Fruit fly (Drosophila melanogaster) S2 (cell line): Measurements from ENCODE around the gene msl-3.

Source experiments
- CG8478 ChIP-seq: fragments of >200 bp; optimal IDR thresholded peaks from 2 replicates; lab custom pipeline; 2018
- CTCF ChIP-seq, 2 experiments: fragments of >200 bp; optimal IDR thresholded peaks; 2 replicates each; lab custom pipeline; 2018

msl-3 gene

dm6 chr3L:7125289-7125955 is at the start of gene msl-3, which contains the start of gene BBS1:
msl-3 (minus strand) TSS chr3L:7125533.
BBS1 (plus strand) TSS chr3L:7125905.
- TF ChIP-seq CG8478 (lab: Kevin White, UChicago), result no peak
- no peak for TF ChIP-seq CTCF (optimal IDR thresholded peaks at IDR 0.05; lab: Kevin White, UChicago)

DNA sequence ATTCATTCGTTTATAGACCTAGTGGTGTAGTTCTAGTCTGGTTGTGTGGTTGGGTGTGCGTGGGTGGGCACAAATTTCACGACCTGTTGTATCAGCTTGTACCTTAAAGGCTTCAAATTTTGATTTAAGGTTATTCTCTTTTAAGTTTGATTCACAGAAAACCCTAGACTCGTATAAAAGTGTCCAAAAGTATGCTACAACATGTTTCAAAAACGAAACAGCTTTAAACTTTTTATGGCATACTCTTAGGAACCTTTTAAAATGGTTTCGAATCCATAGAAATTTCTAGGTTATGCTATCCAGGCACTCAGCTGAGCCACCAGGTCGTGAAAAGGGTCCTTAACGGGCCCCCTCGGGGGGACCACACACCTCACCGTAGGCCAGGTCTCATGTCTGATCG is 36.6 kb upstream of the msl-3 start:
- TF ChIP-seq CG8478 (lab: Kevin White, UChicago) (no peak), CTCF (optimal IDR thresholded peaks at IDR 0.05; lab: Kevin White, UChicago) (no peak)

DNA sequence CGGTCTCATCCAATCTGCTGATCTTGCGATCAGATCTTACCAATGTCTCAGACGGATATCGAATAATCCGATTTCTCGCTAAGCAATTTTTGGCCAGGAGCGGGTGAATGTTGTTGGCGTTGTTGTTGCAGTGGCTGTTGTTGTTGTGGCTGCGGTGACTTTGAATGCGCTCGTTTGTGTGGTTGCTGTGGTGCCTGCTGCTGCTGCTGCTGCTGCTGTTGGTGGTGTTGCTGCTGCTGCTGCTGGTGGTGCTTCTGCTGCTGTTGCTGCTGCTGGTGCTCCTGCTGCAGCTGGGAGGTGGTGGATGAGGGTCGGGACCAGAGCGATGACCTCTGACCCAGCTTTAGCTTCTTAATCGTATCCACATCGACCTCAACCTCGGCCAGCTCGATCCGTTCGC is 36.0 kb upstream of the msl-3 start:
- TF ChIP-seq CTCF (optimal IDR thresholded peaks at IDR 0.05; lab: Kevin White, UChicago) (no peak), CG8478 (lab: Kevin White, UChicago) (no peak)

DNA sequence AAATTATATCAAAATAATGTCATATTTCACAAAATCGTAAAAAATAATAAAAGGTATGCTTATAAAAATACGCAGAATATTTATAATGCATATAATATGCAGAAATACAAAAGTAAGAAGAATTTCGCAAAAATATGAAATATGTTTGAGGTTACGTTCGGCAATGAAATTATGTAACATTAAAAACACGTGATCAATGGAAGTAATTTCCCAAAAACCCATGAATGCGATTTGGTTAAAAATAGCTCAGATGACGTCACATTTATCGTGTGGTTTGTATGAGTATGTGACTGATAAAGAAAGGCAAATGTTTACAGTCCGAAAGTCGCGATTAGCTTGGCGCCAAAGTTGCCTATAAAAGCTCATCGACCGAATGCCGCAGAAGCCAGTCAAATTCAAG is 32.4 kb upstream of the msl-3 start, which contains the start of gene CG8620:
TSS of gene CG8620 (plus strand) at position 387 of the 400 bp plus-strand sequence.
- TF ChIP-seq CTCF (optimal IDR thresholded peaks at IDR 0.05; lab: Kevin White, UChicago), result no peak
- TF ChIP-seq CG8478 (lab: Kevin White, UChicago), result no peak

- TF ChIP-seq CTCF (optimal IDR thresholded peaks at IDR 0.05; lab: Kevin White, UChicago) (no peak), CG8478 (lab: Kevin White, UChicago) (no peak)
Observed at dm6 chr3L:7156890-7157289, 31.6 kb upstream of the msl-3 start, which contains the start of gene corn. corn (minus strand) TSS chr3L:7157073.

DNA sequence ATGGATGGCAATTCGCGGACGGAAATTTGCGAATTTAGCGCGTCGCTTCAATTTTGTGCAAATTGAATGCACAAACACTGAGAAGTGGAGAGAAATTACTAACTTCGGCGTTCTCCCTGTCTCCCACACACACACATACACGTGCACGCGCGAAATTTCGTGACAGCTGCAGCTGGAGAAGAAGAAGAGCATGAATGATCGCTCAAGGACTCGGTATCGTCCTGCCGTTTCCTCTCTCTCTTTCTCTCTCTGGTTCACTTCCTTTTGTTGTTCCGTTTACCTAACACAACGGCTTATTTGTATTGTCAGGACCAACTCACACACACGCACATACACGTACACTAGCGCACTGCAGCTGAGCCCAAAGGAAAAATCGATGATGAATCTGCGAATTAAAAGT is 30.9 kb upstream of the msl-3 start:
- no peak for TF ChIP-seq CTCF (optimal IDR thresholded peaks at IDR 0.05; lab: Kevin White, UChicago)
- TF ChIP-seq CG8478 (lab: Kevin White, UChicago), result no peak

DNA sequence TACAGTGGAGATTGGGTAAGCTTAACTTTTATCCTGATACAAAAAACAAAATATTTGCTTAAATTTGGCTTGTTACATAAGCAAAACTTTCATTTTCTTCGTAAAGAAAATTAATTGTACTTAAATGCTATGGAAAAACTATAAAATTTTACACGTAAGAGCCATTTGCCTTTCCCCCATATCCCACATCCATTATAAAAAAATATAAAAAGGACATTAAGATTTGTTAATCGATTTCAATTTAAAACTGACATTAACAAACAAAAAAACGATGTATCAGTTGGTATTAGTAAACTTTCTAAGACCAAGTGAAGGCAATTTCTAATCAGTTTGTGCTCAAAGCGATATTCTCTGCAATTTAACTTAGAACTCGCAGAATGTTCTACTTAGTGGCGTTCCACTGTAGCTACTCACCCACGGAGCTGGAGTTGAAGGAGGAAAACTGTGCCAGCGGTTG is 30.2 kb upstream of the msl-3 start:
- TF ChIP-seq CG8478 (lab: Kevin White, UChicago) (no peak), CTCF (optimal IDR thresholded peaks at IDR 0.05; lab: Kevin White, UChicago) (no peak)

dm6 chr3L:7154249-7154648 is 28.9 kb upstream of the msl-3 start:
- no peak for TF ChIP-seq CTCF (optimal IDR thresholded peaks at IDR 0.05; lab: Kevin White, UChicago)

- TF ChIP-seq CTCF (optimal IDR thresholded peaks at IDR 0.05; lab: Kevin White, UChicago), result no peak
- no peak for TF ChIP-seq CG8478 (lab: Kevin White, UChicago)
Observed at dm6 chr3L:7153634-7154033, 28.3 kb upstream of the msl-3 start.

DNA sequence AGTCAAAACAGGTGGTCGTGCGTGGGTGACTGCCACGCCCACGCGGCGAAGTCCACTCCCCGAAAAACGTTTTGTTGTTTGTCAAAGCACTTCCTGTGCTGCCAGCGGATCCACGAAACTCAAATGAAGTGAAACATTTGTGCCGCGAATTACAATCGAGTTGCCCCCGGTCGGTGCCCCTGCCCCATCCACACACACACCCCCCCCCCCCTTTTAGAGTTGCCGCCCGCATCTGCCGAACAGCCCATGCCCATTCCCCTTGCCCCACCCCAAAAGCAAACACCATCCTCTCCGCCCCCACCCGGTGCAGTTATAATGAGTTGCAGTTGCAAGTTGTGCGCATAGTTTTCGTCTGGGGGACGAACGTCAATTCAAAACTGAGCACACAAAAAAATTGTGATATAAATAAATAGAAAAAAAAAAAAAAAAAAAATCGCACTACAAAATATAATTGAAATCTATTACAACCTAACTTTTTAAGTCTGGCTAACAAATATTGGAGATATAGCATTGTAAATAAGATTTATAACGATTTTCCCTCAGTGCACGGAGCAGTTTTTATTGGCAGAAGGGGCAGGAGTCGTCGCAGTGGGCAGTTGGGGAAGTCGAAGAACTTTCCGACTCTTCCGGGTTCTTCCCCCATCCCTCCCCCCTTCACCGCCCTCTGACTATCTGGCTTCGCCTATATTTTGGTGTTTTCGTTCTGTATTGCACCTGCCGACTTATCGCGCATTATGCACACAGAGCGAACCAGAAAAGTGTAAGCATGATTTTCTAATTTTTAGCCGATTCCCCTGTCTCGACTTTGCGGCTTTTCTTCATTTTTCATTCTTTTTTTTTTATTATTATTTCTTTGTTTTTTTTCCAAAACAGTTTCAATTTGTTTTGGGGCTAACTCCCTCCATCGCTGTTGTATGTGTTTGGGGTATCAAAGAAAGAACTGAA is 26.5 kb upstream of the msl-3 start:
- TF ChIP-seq CTCF (optimal IDR thresholded peaks at IDR 0.05; lab: Kevin White, UChicago) (no peak), CG8478 (lab: Kevin White, UChicago) (no peak)

- no peak for TF ChIP-seq CG8478 (lab: Kevin White, UChicago)
- TF ChIP-seq CTCF (optimal IDR thresholded peaks at IDR 0.05; lab: Kevin White, UChicago), result no peak
Observed at dm6 chr3L:7150850-7151249, 25.5 kb upstream of the msl-3 start.

dm6 chr3L:7149827-7150226 is 24.5 kb upstream of the msl-3 start:
- TF ChIP-seq CTCF (optimal IDR thresholded peaks at IDR 0.05; lab: Kevin White, UChicago) (no peak), CG8478 (lab: Kevin White, UChicago) (no peak)

DNA sequence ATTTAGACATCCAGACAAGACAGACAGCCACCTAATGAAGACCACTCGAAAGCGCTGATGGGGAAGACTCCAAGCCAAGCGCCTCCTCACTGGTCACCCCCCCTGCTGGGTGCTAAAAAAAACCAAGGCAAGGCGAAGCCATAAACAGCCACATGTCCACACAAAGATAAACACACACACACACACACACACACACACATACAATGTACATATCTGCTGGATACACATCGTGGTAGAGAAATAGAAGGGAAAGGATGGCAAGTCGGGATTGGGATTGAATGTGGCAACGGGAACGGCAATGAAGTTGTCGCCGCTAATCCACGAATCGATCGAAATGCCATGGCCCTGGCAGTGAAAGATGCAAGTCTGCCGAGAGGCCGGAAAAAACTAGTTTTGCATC is 24.1 kb upstream of the msl-3 start:
- no peak for TF ChIP-seq CG8478 (lab: Kevin White, UChicago)
- no peak for TF ChIP-seq CTCF (optimal IDR thresholded peaks at IDR 0.05; lab: Kevin White, UChicago)

DNA sequence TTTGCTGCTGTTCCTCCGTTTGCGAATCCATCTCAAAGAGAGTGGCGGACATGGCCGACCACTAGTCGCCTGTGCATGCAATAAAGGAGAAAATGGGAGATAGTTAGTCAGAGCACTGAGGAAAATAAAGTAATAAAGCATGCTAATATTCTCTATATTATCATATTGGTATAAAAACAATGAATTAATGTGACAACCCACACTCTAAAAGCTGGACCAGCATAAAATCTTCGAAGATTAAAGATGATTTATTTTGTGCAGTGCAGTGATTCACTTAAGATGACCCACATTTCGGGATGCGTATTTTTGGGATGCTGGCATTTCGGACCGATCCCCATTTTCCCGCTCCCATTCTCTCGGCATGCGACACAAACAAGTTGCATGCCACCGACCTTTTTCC is 22.5 kb upstream of the msl-3 start:
- TF ChIP-seq CTCF (optimal IDR thresholded peaks at IDR 0.05; lab: Kevin White, UChicago), result no peak
- no peak for TF ChIP-seq CG8478 (lab: Kevin White, UChicago)

dm6 chr3L:7143283-7143682 is 17.9 kb upstream of the msl-3 start:
- no peak for TF ChIP-seq CTCF (optimal IDR thresholded peaks at IDR 0.05; lab: Kevin White, UChicago)
- no peak for TF ChIP-seq CG8478 (lab: Kevin White, UChicago)
